Worm (Caenorhabditis elegans) whole organism, late embryonic: ENCODE measurements around the gene Y73F4A.2.

Experiments used
- C08G9.2 ChIP-seq: sonication (generic microtip); optimal IDR thresholded peaks from 2 replicates; lab custom pipeline; 2016; ENCODE audit warnings: mild to moderate bottlenecking, missing genetic modification characterization, moderate library complexity, missing compliant biosample characterization
- C38D4.7 ChIP-seq: fragments of 200-800 bp; sonication (Bioruptor generic); optimal IDR thresholded peaks from 2 replicates; lab custom pipeline; 2018; ENCODE audit warnings: mild to moderate bottlenecking, missing genetic modification characterization, moderate library complexity, missing compliant biosample characterization
- F13H6.1 ChIP-seq: sonication (generic microtip); optimal IDR thresholded peaks from 2 replicates; lab custom pipeline; 2016; ENCODE audit warnings: missing genetic modification characterization, missing compliant biosample characterization
- K02D7.2 ChIP-seq: sonication (generic microtip); optimal IDR thresholded peaks from 2 replicates; lab custom pipeline; 2017; ENCODE audit warnings: mild to moderate bottlenecking, missing genetic modification characterization, missing compliant biosample characterization
- T23F11.4 ChIP-seq: fragments of 200-800 bp; sonication (Bioruptor generic); optimal IDR thresholded peaks from 2 replicates; lab custom pipeline; 2018; ENCODE audit warnings: mild to moderate bottlenecking, missing genetic modification characterization, missing compliant biosample characterization
- ahr-1 ChIP-seq: sonication (generic microtip); optimal IDR thresholded peaks from 2 replicates; lab custom pipeline; 2016; ENCODE audit warnings: missing genetic modification characterization, missing compliant biosample characterization
- ama-1 ChIP-seq: fragments of 150-350 bp; optimal IDR thresholded peaks from 2 replicates; lab custom pipeline; 2014
- ceh-14 ChIP-seq: sonication (generic microtip); optimal IDR thresholded peaks from 2 replicates; lab custom pipeline; 2016; ENCODE audit warnings: missing genotype, missing genetic modification characterization, missing compliant biosample characterization
- ceh-18 ChIP-seq: sonication (generic microtip); optimal IDR thresholded peaks from 2 replicates; lab custom pipeline; 2016; ENCODE audit warnings: missing genetic modification characterization, missing compliant biosample characterization
- ceh-19 ChIP-seq: fragments of 200-800 bp; sonication (Bioruptor generic); optimal IDR thresholded peaks from 2 replicates; lab custom pipeline; 2018; ENCODE audit warnings: mild to moderate bottlenecking, missing genetic modification characterization, missing compliant biosample characterization
- ceh-31 ChIP-seq: sonication (generic microtip); optimal IDR thresholded peaks from 2 replicates; lab custom pipeline; 2016; ENCODE audit warnings: missing genetic modification characterization, missing compliant biosample characterization
- ceh-48 ChIP-seq: sonication (generic microtip); optimal IDR thresholded peaks from 2 replicates; lab custom pipeline; 2016; ENCODE audit warnings: missing genetic modification characterization, inconsistent platforms, missing compliant biosample characterization
- ceh-9 ChIP-seq: sonication (generic microtip); optimal IDR thresholded peaks from 2 replicates; lab custom pipeline; 2016; ENCODE audit warnings: mild to moderate bottlenecking, missing genetic modification characterization, inconsistent platforms, missing compliant biosample characterization
- che-1 ChIP-seq: sonication (generic microtip); optimal IDR thresholded peaks from 2 replicates; lab custom pipeline; 2016; ENCODE audit warnings: mild to moderate bottlenecking, missing genetic modification characterization, missing compliant biosample characterization
- elt-4 ChIP-seq: sonication (generic microtip); optimal IDR thresholded peaks from 2 replicates; lab custom pipeline; 2016; ENCODE audit warnings: missing genetic modification characterization, missing compliant biosample characterization
- ets-4 ChIP-seq: sonication (generic microtip); optimal IDR thresholded peaks from 2 replicates; lab custom pipeline; 2016; ENCODE audit warnings: missing genetic modification characterization, missing compliant biosample characterization
- fkh-10 ChIP-seq: fragments of 150-350 bp; optimal IDR thresholded peaks from 2 replicates; lab custom pipeline; 2014; ENCODE audit warnings: missing biosample characterization, missing genetic modification reagents, missing genetic modification characterization
- fkh-6 ChIP-seq: sonication (generic microtip); optimal IDR thresholded peaks from 2 replicates; lab custom pipeline; 2016; ENCODE audit warnings: missing genetic modification characterization, missing compliant biosample characterization
- gmeb-2 ChIP-seq: sonication (generic microtip); optimal IDR thresholded peaks from 2 replicates; lab custom pipeline; 2016; ENCODE audit warnings: missing genetic modification characterization, inconsistent platforms, missing compliant biosample characterization
- hlh-15 ChIP-seq: sonication (generic microtip); optimal IDR thresholded peaks from 2 replicates; lab custom pipeline; 2016; ENCODE audit warnings: missing genetic modification characterization, missing compliant biosample characterization
- hlh-8 ChIP-seq: sonication (generic microtip); optimal IDR thresholded peaks from 2 replicates; lab custom pipeline; 2016; ENCODE audit warnings: missing genotype, missing genetic modification characterization, missing compliant biosample characterization
- madf-2 ChIP-seq: sonication (generic microtip); optimal IDR thresholded peaks from 2 replicates; lab custom pipeline; 2017; ENCODE audit warnings: missing genetic modification characterization, missing compliant biosample characterization
- nfya-1 ChIP-seq: sonication (generic microtip); optimal IDR thresholded peaks from 2 replicates; lab custom pipeline; 2017; ENCODE audit warnings: missing genetic modification characterization, mild to moderate bottlenecking, missing compliant biosample characterization, antibody characterized with exemption, moderate library complexity
- nhr-11 ChIP-seq: fragments of 150-350 bp; optimal IDR thresholded peaks from 2 replicates; lab custom pipeline; 2014; ENCODE audit warnings: missing biosample characterization, missing genetic modification characterization
- odd-2 ChIP-seq: sonication (generic microtip); optimal IDR thresholded peaks from 2 replicates; lab custom pipeline; 2017; ENCODE audit warnings: antibody characterized with exemption, mild to moderate bottlenecking, missing genetic modification characterization, missing compliant biosample characterization
- pag-3 ChIP-seq: sonication (generic microtip); optimal IDR thresholded peaks from 2 replicates; lab custom pipeline; 2016; ENCODE audit warnings: missing compliant biosample characterization, missing genetic modification characterization, borderline replicate concordance
- pros-1 ChIP-seq: fragments of 150-350 bp; optimal IDR thresholded peaks from 2 replicates; lab custom pipeline; 2014; ENCODE audit warnings: missing biosample characterization, missing genetic modification reagents, missing genetic modification characterization
- rnt-1 ChIP-seq: sonication (generic microtip); optimal IDR thresholded peaks from 2 replicates; lab custom pipeline; 2016; ENCODE audit warnings: missing genetic modification characterization, missing compliant biosample characterization
- sdc-2 ChIP-seq: sonication (generic microtip); optimal IDR thresholded peaks from 2 replicates; lab custom pipeline; 2016; ENCODE audit warnings: missing genotype, missing genetic modification characterization, missing compliant biosample characterization
- syd-9 ChIP-seq: sonication (generic microtip); optimal IDR thresholded peaks from 2 replicates; lab custom pipeline; 2016; ENCODE audit warnings: mild to moderate bottlenecking, missing genetic modification characterization, moderate library complexity, missing compliant biosample characterization
- tbx-2 ChIP-seq: sonication (generic microtip); optimal IDR thresholded peaks from 2 replicates; lab custom pipeline; 2016; ENCODE audit warnings: missing genetic modification characterization, missing compliant biosample characterization
- tbx-7 ChIP-seq: sonication (generic microtip); optimal IDR thresholded peaks from 2 replicates; lab custom pipeline; 2016; ENCODE audit warnings: missing genotype, missing genetic modification characterization, missing compliant biosample characterization
- ttx-3 ChIP-seq: sonication (generic microtip); optimal IDR thresholded peaks from 2 replicates; lab custom pipeline; 2016; ENCODE audit warnings: missing genetic modification reagents, missing genetic modification characterization, missing compliant biosample characterization
- unc-55 ChIP-seq: sonication (generic microtip); optimal IDR thresholded peaks from 2 replicates; lab custom pipeline; 2017; ENCODE audit warnings: missing biosample characterization, missing genetic modification reagents, missing genetic modification characterization
- unc-86 ChIP-seq: sonication (generic microtip); optimal IDR thresholded peaks from 2 replicates; lab custom pipeline; 2016; ENCODE audit warnings: missing genetic modification characterization, missing compliant biosample characterization

The Y73F4A.2 gene

ce11 chrIV:9034340-9034739 lies 8.8 kb downstream of the Y73F4A.2 start, which contains the start of gene C53D6.10:
Gene C53D6.10, minus strand, starts transcription at chrIV:9034440.
- TF ChIP-seq ttx-3 (tag; lab: Kevin White, UChicago) (no peak), pag-3 (tag; lab: Kevin White, UChicago) (no peak), ceh-48 (tag; lab: Kevin White, UChicago) (no peak), tbx-7 (tag; lab: Kevin White, UChicago) (no peak), tbx-2 (no peak), ets-4 (tag; lab: Kevin White, UChicago) (no peak), hlh-8 (tag; lab: Kevin White, UChicago) (no peak), unc-86 (tag; lab: Kevin White, UChicago) (no peak), che-1 (tag; lab: Kevin White, UChicago) (no peak), madf-2 (no peak), elt-4 (tag; lab: Kevin White, UChicago) (no peak), nhr-11 (tag; lab: Kevin White, UChicago) (no peak)

ce11 chrIV:9032550-9032949 lies 10.6 kb downstream of the Y73F4A.2 start, which contains the start of gene C53D6.6:
Gene C53D6.6, minus strand, starts transcription at chrIV:9032667.
- TF ChIP-seq tbx-2 = peak; percentile 39
- peak; percentile 46 for TF ChIP-seq unc-55 (GFP tag; lab: Kevin White, UChicago)
- TF ChIP-seq C38D4.7 (GFP tag; lab: Kevin White, UChicago) = no peak
- no peak for TF ChIP-seq tbx-7 (tag; lab: Kevin White, UChicago)
- no peak for TF ChIP-seq C08G9.2 (tag; lab: Kevin White, UChicago)
- no peak for TF ChIP-seq ttx-3 (tag; lab: Kevin White, UChicago)
- peak; percentile 38 for TF ChIP-seq nfya-1 (tag; lab: Kevin White, UChicago)
- TF ChIP-seq pros-1 (tag; lab: Kevin White, UChicago) = no peak
- no peak for TF ChIP-seq che-1 (tag; lab: Kevin White, UChicago)
- TF ChIP-seq ahr-1 (tag; lab: Kevin White, UChicago) = no peak
- no peak for TF ChIP-seq sdc-2 (tag; lab: Kevin White, UChicago)
- TF ChIP-seq gmeb-2 (tag; lab: Kevin White, UChicago) = no peak
- TF ChIP-seq ceh-14 (tag; lab: Kevin White, UChicago) = no peak
- no peak for TF ChIP-seq hlh-15 (tag; lab: Kevin White, UChicago)
- no peak for TF ChIP-seq ceh-18 (tag; lab: Kevin White, UChicago)
- no peak for TF ChIP-seq odd-2 (tag; lab: Kevin White, UChicago)
- no peak for TF ChIP-seq fkh-6 (tag; lab: Kevin White, UChicago)

- TF ChIP-seq tbx-7 (tag; lab: Kevin White, UChicago) = no peak
- no peak for TF ChIP-seq madf-2
- TF ChIP-seq K02D7.2 = no peak
- no peak for TF ChIP-seq ceh-19 (GFP tag; lab: Kevin White, UChicago)
- no peak for TF ChIP-seq F13H6.1 (tag; lab: Kevin White, UChicago)
- TF ChIP-seq pag-3 (tag; lab: Kevin White, UChicago) = no peak
- TF ChIP-seq T23F11.4 (GFP tag; lab: Kevin White, UChicago) = no peak
- TF ChIP-seq ceh-9 (tag; lab: Kevin White, UChicago) = no peak
Measured at ce11 chrIV:9021245-9021779, 21.8 kb downstream of the Y73F4A.2 start.

- TF ChIP-seq K02D7.2 (no peak), tbx-7 (tag; lab: Kevin White, UChicago) (no peak), fkh-10 (GFP tag; lab: Kevin White, UChicago) (no peak), syd-9 (no peak), ceh-31 (tag; lab: Kevin White, UChicago) (no peak), ama-1 (lab: Kevin White, UChicago) (no peak), rnt-1 (tag; lab: Kevin White, UChicago) (no peak), pros-1 (tag; lab: Kevin White, UChicago) (no peak), odd-2 (tag; lab: Kevin White, UChicago) (no peak)
Measured at ce11 chrIV:9020840-9021239, 22.3 kb downstream of the Y73F4A.2 start, which contains the start of gene C53D6.4. Gene C53D6.4, minus strand, starts transcription at chrIV:9020940.
